Worm (Caenorhabditis elegans): ENCODE data around the gene R11D1.7.

Gene R11D1.7

DNA sequence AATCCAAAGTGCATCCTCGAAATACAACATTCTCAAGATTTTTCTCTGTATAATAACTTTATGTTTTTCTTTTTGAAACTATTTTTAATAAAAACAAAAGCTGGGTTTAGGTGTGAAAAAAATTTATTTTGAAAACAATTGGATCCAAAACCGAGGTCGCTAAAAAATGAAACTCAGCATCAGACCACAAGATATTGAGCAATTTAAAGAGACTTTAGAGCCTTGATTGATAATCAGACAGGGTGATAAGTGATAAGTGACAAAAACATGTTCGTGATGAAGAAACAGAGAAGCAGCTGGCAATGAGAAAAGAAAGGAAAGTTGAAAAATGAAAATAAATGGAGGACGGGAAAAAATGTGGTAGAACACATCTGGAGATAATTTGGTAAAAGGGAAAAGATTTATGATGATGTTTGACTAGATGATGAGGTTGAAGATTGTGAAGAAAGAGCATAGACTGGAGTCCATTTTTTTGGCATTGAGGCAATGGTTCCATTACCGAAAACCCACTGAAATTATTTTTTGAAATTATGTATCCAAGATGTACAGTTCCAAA lies 31.8 kb downstream of the R11D1.7 start, which contains the start of gene C15C8.6:
Gene C15C8.6, minus strand, starts transcription at position 51 of the 556 bp plus-strand sequence.
- no peak for TF ChIP-seq unc-62 (GFP tag; optimal IDR thresholded peaks at IDR 0.05)

DNA sequence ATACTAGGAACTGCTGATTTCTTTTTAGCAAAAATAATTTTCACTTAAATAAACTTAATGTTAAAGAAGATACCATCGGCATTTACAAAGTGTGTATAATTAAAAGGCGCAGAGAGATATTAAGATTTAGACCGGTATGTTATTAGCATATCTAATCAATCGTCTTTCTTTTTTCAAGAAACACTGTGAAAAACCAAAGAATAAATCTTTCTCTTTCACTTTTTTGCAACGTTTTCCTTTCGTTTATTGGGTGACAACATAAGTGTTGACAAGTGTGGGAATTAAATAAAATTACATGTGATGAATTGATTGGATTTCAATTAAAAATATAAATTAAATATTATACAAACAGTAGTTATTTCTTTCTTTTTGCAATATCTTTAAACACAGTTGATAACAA lies 32.6 kb downstream of the R11D1.7 start, which contains the start of gene C15C8.8:
Gene C15C8.8, minus strand, starts transcription at position 101 of the 400 bp plus-strand sequence.
- no peak for TF ChIP-seq unc-62 (GFP tag; optimal IDR thresholded peaks at IDR 0.05)

DNA sequence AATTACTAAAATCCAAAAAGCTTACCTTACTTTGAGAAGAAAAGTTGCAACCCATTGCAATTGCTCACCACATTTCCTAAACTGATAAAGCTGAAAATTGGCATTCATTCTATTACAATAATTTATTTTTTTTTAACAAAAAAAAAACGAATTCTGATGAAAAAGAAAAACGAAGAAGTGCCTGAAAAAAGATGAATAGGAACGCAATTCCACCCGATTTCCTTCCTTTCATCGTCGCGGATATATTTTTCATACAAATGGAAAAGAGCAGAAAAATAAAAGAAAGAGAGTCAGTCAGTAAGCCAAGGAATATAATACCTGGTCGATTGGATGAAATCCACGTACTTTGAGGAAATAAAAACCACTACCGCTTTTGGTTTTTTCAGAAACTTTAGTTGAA lies 35.0 kb downstream of the R11D1.7 start, which contains the start of gene gpa-13:
Gene gpa-13, minus strand, starts transcription at position 101 of the 400 bp plus-strand sequence.
- no peak for TF ChIP-seq unc-62 (GFP tag; optimal IDR thresholded peaks at IDR 0.05)

DNA sequence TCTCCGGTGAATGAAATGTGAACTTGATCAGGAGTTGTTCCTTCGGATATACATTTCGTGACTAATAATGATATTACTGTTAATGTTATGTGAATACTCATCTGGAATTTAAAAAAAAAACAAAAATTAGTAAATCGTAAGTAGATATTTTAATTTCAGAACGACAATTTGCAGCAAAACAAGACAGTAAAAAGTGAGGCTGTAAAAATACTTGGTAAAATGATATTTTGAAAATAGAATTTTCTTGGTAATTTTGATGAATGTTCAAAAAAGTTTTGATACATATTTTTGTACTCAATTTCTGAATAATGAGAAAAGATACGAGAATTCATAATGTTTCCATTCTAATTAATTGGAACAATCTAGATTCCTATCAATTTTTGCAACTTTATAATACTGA lies 39.8 kb downstream of the R11D1.7 start, which contains the start of gene papl-1:
Gene papl-1, minus strand, starts transcription at position 101 of the 400 bp plus-strand sequence.
- TF ChIP-seq unc-62 (GFP tag; optimal IDR thresholded peaks at IDR 0.05), result no peak

DNA sequence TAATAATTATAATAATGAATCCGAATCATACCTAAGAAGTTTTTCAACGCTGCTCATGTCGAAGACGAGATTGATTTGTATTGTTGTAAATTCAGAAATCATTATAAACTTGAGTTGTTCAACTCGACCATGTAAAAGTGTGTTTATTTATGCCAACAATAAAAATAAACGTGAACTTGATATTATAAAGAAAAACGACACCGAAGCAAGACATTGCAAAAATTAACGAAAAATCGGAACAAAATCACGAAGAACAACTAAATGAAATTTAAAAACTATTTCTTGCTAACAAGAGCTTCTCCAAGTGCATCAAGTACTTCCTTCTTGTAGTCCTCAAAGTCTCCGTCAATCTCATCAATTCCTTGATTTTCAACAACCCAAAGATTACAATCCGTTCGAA lies 41.1 kb downstream of the R11D1.7 start, which contains the start of gene F18E2.15:
Gene F18E2.15, minus strand, starts transcription at position 101 of the 400 bp plus-strand sequence.
- TF ChIP-seq unc-62 (GFP tag; optimal IDR thresholded peaks at IDR 0.05), result no peak

DNA sequence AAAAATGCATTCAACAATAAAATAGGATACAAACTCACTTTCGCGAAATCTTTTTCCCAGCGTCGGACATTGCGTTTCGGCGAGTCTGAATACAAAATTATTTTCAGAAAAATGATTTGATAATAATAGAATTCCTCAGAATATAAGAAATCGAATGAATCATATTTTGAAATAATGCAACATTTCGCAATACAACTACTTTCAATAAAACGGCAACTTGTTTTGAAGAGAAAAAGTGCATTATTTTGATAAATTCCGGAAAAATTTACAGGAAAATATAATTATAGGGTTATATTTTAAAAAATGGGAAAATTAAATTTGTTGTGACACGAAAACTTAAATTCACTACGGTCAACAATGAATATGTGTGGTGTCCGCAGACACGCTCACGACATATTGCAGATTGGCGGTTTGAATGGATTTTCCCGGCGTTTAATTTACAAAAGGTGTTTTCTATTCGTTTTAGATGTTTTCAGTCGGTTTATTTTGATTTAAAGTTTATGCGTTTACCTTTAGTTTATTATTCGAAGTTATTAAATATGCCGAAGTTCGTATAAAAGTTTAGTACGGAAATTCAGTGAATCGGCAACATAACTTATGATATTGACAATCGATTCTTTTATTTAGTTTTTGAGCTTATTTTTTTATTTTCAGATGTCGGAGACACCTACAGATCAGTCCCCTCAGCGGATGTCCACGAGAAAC lies 43.6 kb downstream of the R11D1.7 start, which contains the start of the genes abcf-1 and scc-3:
Gene abcf-1, minus strand, starts transcription at position 85 of the 705 bp plus-strand sequence.
Gene scc-3, plus strand, starts transcription at position 655 of the 705 bp plus-strand sequence.
- TF ChIP-seq unc-62 (GFP tag; optimal IDR thresholded peaks at IDR 0.05), result no peak

DNA sequence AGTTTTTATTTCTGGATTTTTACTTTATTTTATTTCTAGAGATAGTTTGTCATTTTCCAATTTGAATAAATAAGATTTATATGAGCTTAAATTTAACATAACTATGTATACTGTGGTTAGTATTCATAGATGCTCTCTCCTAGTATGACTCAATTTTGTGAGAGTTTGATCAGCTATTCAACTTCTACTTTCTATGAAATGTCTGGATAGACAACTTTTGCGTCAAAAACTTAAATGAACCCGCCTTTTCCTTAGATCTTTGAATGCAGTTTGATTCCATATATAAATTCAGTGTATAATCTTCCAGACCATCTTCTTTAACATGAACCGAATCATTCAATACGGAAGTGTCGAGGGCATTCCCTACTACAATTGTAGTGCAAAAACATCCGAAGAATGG lies 49.1 kb downstream of the R11D1.7 start, which contains the start of gene srt-43:
Gene srt-43, plus strand, starts transcription at position 301 of the 400 bp plus-strand sequence.
- TF ChIP-seq unc-62 (GFP tag; optimal IDR thresholded peaks at IDR 0.05), result no peak
